Worm (Caenorhabditis elegans) whole organism, L2 larva: Measurements from ENCODE around the gene W06G6.17.

Experiments
- C34F6.9 ChIP-seq: fragments of 150-350 bp; optimal IDR thresholded peaks from 2 replicates; lab custom pipeline; 2014; ENCODE audit warnings: missing biosample characterization, missing genetic modification characterization
- ama-1 ChIP-seq: fragments of 150-350 bp; optimal IDR thresholded peaks from 2 replicates; lab custom pipeline; 2018; ENCODE audit warnings: inconsistent platforms
- ceh-82 ChIP-seq: fragments of 150-350 bp; optimal IDR thresholded peaks from 2 replicates; lab custom pipeline; 2014; ENCODE audit warnings: missing biosample characterization, missing genetic modification characterization
- fos-1 ChIP-seq: fragments of 150-350 bp; optimal IDR thresholded peaks from 2 replicates; lab custom pipeline; 2014; ENCODE audit warnings: missing biosample characterization, missing genetic modification characterization
- nhr-6 ChIP-seq: fragments of 150-350 bp; optimal IDR thresholded peaks from 2 replicates; lab custom pipeline; 2014; ENCODE audit warnings: missing biosample characterization, missing genetic modification characterization
- unc-39 ChIP-seq: fragments of 150-350 bp; optimal IDR thresholded peaks from 2 replicates; lab custom pipeline; 2014; ENCODE audit warnings: missing biosample characterization, missing genetic modification characterization

ce11 chrV:16629600-16629999 is 15.5 kb downstream of the W06G6.17 start, which contains the start of gene srd-21:
- TF ChIP-seq ama-1 (lab: Kevin White, UChicago): no peak
- no peak for TF ChIP-seq unc-39 (tag; lab: Kevin White, UChicago)
- TF ChIP-seq ceh-82: no peak
- no peak for TF ChIP-seq C34F6.9 (tag; lab: Kevin White, UChicago)
- TF ChIP-seq nhr-6: no peak
- no peak for TF ChIP-seq fos-1 (tag; lab: Kevin White, UChicago)
